Worm (Caenorhabditis elegans): ENCODE results near the gene pei-2.

The pei-2 gene

ce11 chrV:995635-996034 is 27.6 kb downstream of the pei-2 start:
- no peak for TF ChIP-seq rcor-1 (GFP tag; IDR thresholded peaks at IDR 0.05)

DNA sequence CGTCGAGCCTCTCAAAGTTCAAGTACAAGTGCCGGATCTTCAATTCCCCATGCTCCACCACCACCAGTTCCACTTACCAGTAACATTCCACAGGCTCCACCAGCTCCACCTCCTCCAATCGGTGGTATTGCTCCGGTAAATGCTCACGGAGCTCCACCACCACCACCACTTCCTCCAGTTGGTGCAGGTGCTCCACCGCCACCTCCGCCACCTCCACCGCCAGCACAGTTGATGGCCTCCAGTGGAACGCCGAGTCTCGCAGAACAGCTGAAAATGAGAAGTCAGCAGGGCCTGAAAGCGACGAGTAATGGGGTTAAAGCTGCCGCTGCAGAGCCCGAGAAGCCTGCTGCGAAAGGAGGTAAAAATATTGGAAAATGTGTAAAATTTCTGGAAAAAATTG is 33.0 kb downstream of the pei-2 start:
- TF ChIP-seq F39B2.1 (GFP tag; IDR thresholded peaks at IDR 0.05) (0 out of 2 replicates have a peak, but pooled peaks have one; percentile 5), egrh-3 (GFP tag; IDR thresholded peaks at IDR 0.05) (peak; percentile 84), lsl-1 (GFP tag; optimal IDR thresholded peaks at IDR 0.05) (no peak), zfh-2 (GFP tag; conservative IDR thresholded peaks at IDR 0.05) (peak; percentile 92)

- no peak for TF ChIP-seq snpc-1.1 (tag; optimal IDR thresholded peaks at IDR 0.05; ENCODE audit: insufficient read depth)
- TF ChIP-seq nfyb-1 (GFP tag; IDR thresholded peaks at IDR 0.05) = no peak
- TF ChIP-seq somi-1 (GFP tag; optimal IDR thresholded peaks at IDR 0.05) = no peak
- no peak for TF ChIP-seq zim-3 (tag; optimal IDR thresholded peaks at IDR 0.05)
- TF ChIP-seq F23B12.7 (tag; optimal IDR thresholded peaks at IDR 0.05; ENCODE audit: insufficient read depth) = no peak
- TF ChIP-seq hrde-1 (tag; optimal IDR thresholded peaks at IDR 0.05; ENCODE audit: borderline replicate concordance) = no peak
- no peak for TF ChIP-seq F37B4.10 (GFP tag; IDR thresholded peaks at IDR 0.05)
- TF ChIP-seq nhr-179 (tag; optimal IDR thresholded peaks at IDR 0.05) = no peak
- TF ChIP-seq K12H6.12 (tag; optimal IDR thresholded peaks at IDR 0.05) = no peak
- TF ChIP-seq ets-4 (GFP tag; optimal IDR thresholded peaks at IDR 0.05) = no peak
- TF ChIP-seq D2030.7 (GFP tag; IDR thresholded peaks at IDR 0.05) = no peak
- no peak for TF ChIP-seq let-526 (GFP tag; IDR thresholded peaks at IDR 0.05)
- no peak for TF ChIP-seq efl-1 (GFP tag; optimal IDR thresholded peaks at IDR 0.05)
- TF ChIP-seq Y53G8AR.9 (GFP tag; conservative IDR thresholded peaks at IDR 0.05) = no peak
- no peak for TF ChIP-seq madf-3 (GFP tag; IDR thresholded peaks at IDR 0.05)
- no peak for TF ChIP-seq ztf-28 (GFP tag; IDR thresholded peaks at IDR 0.05)
- TF ChIP-seq attf-5 (GFP tag; optimal IDR thresholded peaks at IDR 0.05) = no peak
These were observed 40.1 kb downstream of the pei-2 start for ce11 chrV:983120-983519.

DNA sequence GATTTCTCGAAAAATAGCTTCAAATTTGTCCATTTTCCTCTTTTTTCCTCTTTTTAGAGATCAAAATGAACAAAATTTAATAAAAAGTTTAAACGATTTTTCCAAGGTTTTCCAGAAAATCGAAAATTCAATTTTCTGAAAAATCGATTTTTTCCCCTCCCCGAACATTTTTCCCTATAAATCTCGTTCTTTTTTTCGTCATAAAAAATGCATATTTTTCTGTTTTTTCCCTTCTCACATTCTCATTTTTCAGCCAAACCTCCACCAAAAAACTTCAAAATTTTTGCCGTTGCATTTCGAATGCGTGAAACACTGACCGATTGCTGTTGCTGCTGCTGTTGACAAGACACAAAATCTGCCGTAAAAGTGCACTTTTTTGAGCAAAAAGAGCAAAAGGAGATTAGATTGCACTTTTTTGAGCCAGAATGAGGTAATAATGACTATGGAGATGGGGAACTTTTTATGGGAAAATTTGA is 40.9 kb downstream of the pei-2 start, which contains the start of the genes Y50D4C.12 and unc-34:
Gene Y50D4C.12, plus strand, starts transcription at position 301 of the 476 bp plus-strand sequence.
Gene unc-34, plus strand, starts transcription at position 426 of the 476 bp plus-strand sequence.
- TF ChIP-seq ztf-26 (tag; optimal IDR thresholded peaks at IDR 0.05) (no peak), snpc-4 (GFP tag; optimal IDR thresholded peaks at IDR 0.05) (no peak), snpc-4 (tag; optimal IDR thresholded peaks at IDR 0.05) (no peak), ceh-40 (GFP tag; IDR thresholded peaks at IDR 0.05) (no peak), madf-8 (GFP tag; conservative IDR thresholded peaks at IDR 0.05) (no peak), attf-6 (GFP tag; IDR thresholded peaks at IDR 0.05) (no peak)

DNA sequence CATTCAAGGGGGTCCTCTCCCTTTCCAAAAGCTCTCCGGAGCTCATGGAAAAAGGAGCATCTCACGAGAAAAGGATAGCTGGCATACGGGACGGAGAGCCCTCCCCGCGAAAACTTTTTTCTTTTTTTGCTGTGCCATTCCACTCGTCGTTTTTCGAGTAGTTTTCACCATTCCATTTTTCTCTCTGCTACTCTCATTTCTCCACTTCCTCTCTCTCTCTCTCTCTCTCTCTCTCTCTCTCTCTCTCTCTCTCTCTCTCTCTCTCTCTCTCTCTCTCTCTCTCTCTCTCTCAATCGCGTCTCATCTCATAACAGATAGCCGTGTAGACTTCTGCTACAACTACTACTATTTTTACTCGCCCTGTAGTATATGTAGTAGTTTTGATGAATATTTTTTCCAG is 43.6 kb downstream of the pei-2 start:
- TF ChIP-seq ceh-91 (GFP tag; IDR thresholded peaks at IDR 0.05) (no peak), mel-28 (tag; optimal IDR thresholded peaks at IDR 0.05; ENCODE audit: borderline replicate concordance) (no peak), Y79H2A.3 (GFP tag; conservative IDR thresholded peaks at IDR 0.05) (no peak), ceh-40 (GFP tag; IDR thresholded peaks at IDR 0.05) (no peak), somi-1 (GFP tag; optimal IDR thresholded peaks at IDR 0.05) (peak; percentile 25), lin-35 (GFP tag; optimal IDR thresholded peaks at IDR 0.05) (peak in 1 of 3 experiments; percentile 7), zfh-2 (GFP tag; conservative IDR thresholded peaks at IDR 0.05) (peak; percentile 61), chd-7 (tag; optimal IDR thresholded peaks at IDR 0.05) (no peak), fkh-3 (tag; optimal IDR thresholded peaks at IDR 0.05) (no peak), attf-3 (GFP tag; conservative IDR thresholded peaks at IDR 0.05) (no peak), hmg-1.2 (GFP tag; IDR thresholded peaks at IDR 0.05) (peak; percentile 72), ztf-6 (GFP tag; IDR thresholded peaks at IDR 0.05) (no peak), ztf-25 (GFP tag; IDR thresholded peaks at IDR 0.05) (no peak), lsy-27 (tag; optimal IDR thresholded peaks at IDR 0.05; ENCODE audit: borderline replicate concordance, insufficient read depth) (no peak), C17E4.6 (GFP tag; IDR thresholded peaks at IDR 0.05) (no peak), ama-1 (optimal IDR thresholded peaks at IDR 0.05) (no peak), ama-1 (GFP tag; optimal IDR thresholded peaks at IDR 0.05) (no peak), ztf-18 (tag; optimal IDR thresholded peaks at IDR 0.05) (no peak)
